Worm (Caenorhabditis elegans) whole organism, L3 larva: Measurements from ENCODE around the gene C04C11.25.

Source experiments
- R02D3.7 ChIP-seq: fragments of 150-350 bp; optimal IDR thresholded peaks from 2 replicates; lab custom pipeline; 2014; ENCODE audit warnings: missing biosample characterization, missing genetic modification characterization
- ZK546.5 ChIP-seq: sonication (generic microtip); optimal IDR thresholded peaks from 2 replicates; lab custom pipeline; 2017; ENCODE audit warnings: missing biosample characterization, missing genetic modification characterization
- aly-2 ChIP-seq: fragments of 150-350 bp; optimal IDR thresholded peaks from 2 replicates; lab custom pipeline; 2014; ENCODE audit warnings: missing biosample characterization, missing genetic modification characterization
- ama-1 ChIP-seq: fragments of 150-350 bp; optimal IDR thresholded peaks from 2 replicates; lab custom pipeline; 2018
- ceh-16 ChIP-seq: sonication (generic microtip); optimal IDR thresholded peaks from 2 replicates; lab custom pipeline; 2017; ENCODE audit warnings: missing biosample characterization, missing genetic modification characterization
- ceh-28 ChIP-seq: fragments of 150-350 bp; optimal IDR thresholded peaks from 2 replicates; lab custom pipeline; 2014; ENCODE audit warnings: missing biosample characterization, missing genetic modification reagents, missing genetic modification characterization
- ceh-82 ChIP-seq: fragments of 150-350 bp; optimal IDR thresholded peaks from 2 replicates; lab custom pipeline; 2014; ENCODE audit warnings: missing biosample characterization, missing genetic modification characterization
- ceh-9 ChIP-seq: sonication (generic microtip); optimal IDR thresholded peaks from 2 replicates; lab custom pipeline; 2018; ENCODE audit warnings: missing biosample characterization, missing genetic modification characterization
- egl-27 ChIP-seq: sonication (generic microtip); optimal IDR thresholded peaks from 4 replicates; lab custom pipeline; 2017; ENCODE audit warnings: missing biosample characterization, missing genetic modification reagents, missing genetic modification characterization
- egl-5 ChIP-seq: fragments of 150-350 bp; optimal IDR thresholded peaks from 2 replicates; lab custom pipeline; 2017; ENCODE audit warnings: missing biosample characterization, missing genetic modification reagents, missing genetic modification characterization, inconsistent platforms
- elt-1 ChIP-seq: fragments of 150-350 bp; optimal IDR thresholded peaks from 2 replicates; lab custom pipeline; 2014; ENCODE audit warnings: missing biosample characterization, missing genetic modification characterization
- elt-2 ChIP-seq: sonication (generic microtip); optimal IDR thresholded peaks from 2 replicates; lab custom pipeline; 2016; ENCODE audit warnings: missing genetic modification reagents, mild to moderate bottlenecking, missing genetic modification characterization, missing compliant biosample characterization
- elt-3 ChIP-seq, 3 experiments: fragments of 150-350 bp in 1 of 3; sonication (generic microtip) in 2 of 3; optimal IDR thresholded peaks; 2 replicates in 2 of 3; 4 replicates in 1 of 3; lab custom pipeline; 2014 to 2017; ENCODE audit warnings: missing biosample characterization in 3 of 3, missing genetic modification characterization in 3 of 3
- fkh-10 ChIP-seq: sonication (generic microtip); optimal IDR thresholded peaks from 2 replicates; lab custom pipeline; 2017; ENCODE audit warnings: missing biosample characterization, missing genetic modification reagents, missing genetic modification characterization
- fkh-2 ChIP-seq: fragments of 150-350 bp; optimal IDR thresholded peaks from 2 replicates; lab custom pipeline; 2014; ENCODE audit warnings: missing biosample characterization, missing genetic modification reagents, missing genetic modification characterization
- fos-1 ChIP-seq: fragments of 150-350 bp; optimal IDR thresholded peaks from 2 replicates; lab custom pipeline; 2014; ENCODE audit warnings: missing biosample characterization, missing genetic modification characterization
- hmg-11 ChIP-seq: sonication (generic microtip); optimal IDR thresholded peaks from 2 replicates; lab custom pipeline; 2016; ENCODE audit warnings: missing genetic modification characterization, missing compliant biosample characterization
- jun-1 ChIP-seq: fragments of 150-350 bp; optimal IDR thresholded peaks from 2 replicates; lab custom pipeline; 2014; ENCODE audit warnings: missing biosample characterization, missing genetic modification reagents, missing genetic modification characterization
- lin-15B ChIP-seq: fragments of 150-350 bp; optimal IDR thresholded peaks from 2 replicates; lab custom pipeline; 2014; ENCODE audit warnings: missing biosample characterization, missing genetic modification characterization
- lin-39 ChIP-seq: fragments of 150-350 bp; optimal IDR thresholded peaks from 2 replicates; lab custom pipeline; 2018; ENCODE audit warnings: missing biosample characterization, missing genetic modification reagents, missing genetic modification characterization
- lsy-12 ChIP-seq: sonication (generic microtip); optimal IDR thresholded peaks from 2 replicates; lab custom pipeline; 2016; ENCODE audit warnings: mild to moderate bottlenecking, missing genetic modification characterization, missing compliant biosample characterization
- mdl-1 ChIP-seq: fragments of 150-350 bp; optimal IDR thresholded peaks from 2 replicates; lab custom pipeline; 2014; ENCODE audit warnings: missing biosample characterization, missing genetic modification characterization
- mml-1 ChIP-seq: fragments of 150-350 bp; sonication (generic microtip); optimal IDR thresholded peaks from 3 replicates; lab custom pipeline; 2014; ENCODE audit warnings: missing biosample characterization, missing genetic modification characterization
- nfya-1 ChIP-seq: sonication (generic microtip); optimal IDR thresholded peaks from 2 replicates; lab custom pipeline; 2017; ENCODE audit warnings: missing genetic modification characterization, mild to moderate bottlenecking, missing compliant biosample characterization, antibody characterized with exemption, moderate library complexity; ENCODE audit not compliant: insufficient read depth
- nhr-11 ChIP-seq: fragments of 150-350 bp; optimal IDR thresholded peaks from 2 replicates; lab custom pipeline; 2014; ENCODE audit warnings: missing biosample characterization, missing genetic modification characterization
- nhr-12 ChIP-seq: fragments of 150-350 bp; optimal IDR thresholded peaks from 2 replicates; lab custom pipeline; 2014; ENCODE audit warnings: missing biosample characterization, missing genetic modification characterization
- nhr-23 ChIP-seq: fragments of 150-350 bp; optimal IDR thresholded peaks from 2 replicates; lab custom pipeline; 2014; ENCODE audit warnings: missing biosample characterization, missing genetic modification reagents, missing genetic modification characterization
- nhr-237 ChIP-seq: fragments of 150-350 bp; optimal IDR thresholded peaks from 2 replicates; lab custom pipeline; 2014; ENCODE audit warnings: missing biosample characterization, missing genetic modification characterization
- nhr-25 ChIP-seq: sonication (generic microtip); optimal IDR thresholded peaks from 2 replicates; lab custom pipeline; 2017; ENCODE audit warnings: missing biosample characterization, missing genetic modification characterization
- nhr-28 ChIP-seq: fragments of 150-350 bp; optimal IDR thresholded peaks from 2 replicates; lab custom pipeline; 2014; ENCODE audit warnings: missing biosample characterization, missing genetic modification characterization
- nhr-43 ChIP-seq: sonication (generic microtip); optimal IDR thresholded peaks from 2 replicates; lab custom pipeline; 2016; ENCODE audit warnings: mild to moderate bottlenecking, missing genetic modification characterization, missing compliant biosample characterization; ENCODE audit not compliant: poor library complexity, severe bottlenecking
- nhr-67 ChIP-seq: fragments of 150-350 bp; optimal IDR thresholded peaks from 2 replicates; lab custom pipeline; 2014; ENCODE audit warnings: missing biosample characterization, missing genetic modification characterization
- nhr-76 ChIP-seq: fragments of 150-350 bp; sonication (generic microtip); optimal IDR thresholded peaks from 5 replicates; lab custom pipeline; 2014; ENCODE audit warnings: missing biosample characterization, missing genetic modification characterization
- nhr-77 ChIP-seq: fragments of 150-350 bp; optimal IDR thresholded peaks from 2 replicates; lab custom pipeline; 2014; ENCODE audit warnings: missing biosample characterization, missing genetic modification characterization
- pha-4 ChIP-seq: fragments of 150-350 bp; optimal IDR thresholded peaks from 2 replicates; lab custom pipeline; 2014; ENCODE audit warnings: missing biosample characterization, missing genetic modification reagents, missing genetic modification characterization
- pqm-1 ChIP-seq: fragments of 150-350 bp; optimal IDR thresholded peaks from 2 replicates; lab custom pipeline; 2017; ENCODE audit warnings: missing biosample characterization, missing genetic modification characterization, inconsistent platforms
- skn-1 ChIP-seq: fragments of 150-350 bp; optimal IDR thresholded peaks from 2 replicates; lab custom pipeline; 2014; ENCODE audit warnings: missing biosample characterization, missing genetic modification characterization
- snpc-4 ChIP-seq: fragments of 150-350 bp; optimal IDR thresholded peaks from 2 replicates; lab custom pipeline; 2014; ENCODE audit warnings: missing biosample characterization, missing genetic modification characterization
- unc-39 ChIP-seq: sonication (generic microtip); optimal IDR thresholded peaks from 4 replicates; lab custom pipeline; 2017; ENCODE audit warnings: missing biosample characterization, missing genetic modification characterization
- unc-62 ChIP-seq: fragments of 150-350 bp; sonication (generic microtip); optimal IDR thresholded peaks from 4 replicates; lab custom pipeline; 2014; ENCODE audit warnings: missing biosample characterization, missing genetic modification reagents, missing genetic modification characterization
- zag-1 ChIP-seq: fragments of 150-350 bp; optimal IDR thresholded peaks from 2 replicates; lab custom pipeline; 2014; ENCODE audit warnings: missing biosample characterization, missing genetic modification characterization
- ztf-11 ChIP-seq: fragments of 150-350 bp; optimal IDR thresholded peaks from 2 replicates; lab custom pipeline; 2014; ENCODE audit warnings: missing biosample characterization, missing genetic modification characterization

The C04C11.25 gene

ce11 chrX:13995803-13996388 is 19.4 kb downstream of the C04C11.25 start, which contains the start of the genes C31E10.5 and C31E10.6:
Gene C31E10.5 (minus strand): TSS chrX:13995834.
Gene C31E10.6 (plus strand): TSS chrX:13996338.
- TF ChIP-seq lin-15B (tag; lab: Kevin White, UChicago) (peak; percentile 24), ceh-28 (tag; lab: Kevin White, UChicago) (no peak), ztf-11 (tag; lab: Kevin White, UChicago) (no peak), zag-1 (tag; lab: Kevin White, UChicago) (no peak), jun-1 (no peak), elt-3 (tag; optimal IDR thresholded peaks at IDR 0.05; lab: Kevin White, UChicago) (no peak), nhr-11 (no peak), nhr-237 (no peak), hmg-11 (peak; percentile 79), nhr-12 (tag; lab: Kevin White, UChicago) (no peak), nfya-1 (no peak), nhr-43 (no peak), ceh-16 (tag; lab: Kevin White, UChicago) (no peak), unc-39 (tag; lab: Kevin White, UChicago) (no peak), ceh-82 (tag; lab: Kevin White, UChicago) (no peak), nhr-77 (tag; lab: Kevin White, UChicago) (no peak), lin-39 (peak; percentile 22), ceh-9 (tag; lab: Kevin White, UChicago) (no peak), snpc-4 (tag; lab: Kevin White, UChicago) (peak; percentile 10), lsy-12 (tag; lab: Kevin White, UChicago) (no peak), nhr-28 (tag; lab: Kevin White, UChicago) (no peak), egl-27 (tag; lab: Kevin White, UChicago) (no peak), fos-1 (tag; lab: Kevin White, UChicago) (no peak), unc-62 (GFP tag; lab: Kevin White, UChicago) (no peak), pqm-1 (no peak), mdl-1 (no peak), nhr-23 (tag; lab: Kevin White, UChicago) (peak; percentile 9), fkh-2 (tag; lab: Kevin White, UChicago) (no peak), pha-4 (tag; lab: Kevin White, UChicago) (peak; percentile 66), aly-2 (tag; lab: Kevin White, UChicago) (no peak), ZK546.5 (no peak), fkh-10 (GFP tag; lab: Kevin White, UChicago) (no peak), skn-1 (tag; lab: Kevin White, UChicago) (no peak), ama-1 (lab: Kevin White, UChicago) (no peak), nhr-76 (no peak), nhr-25 (tag; lab: Kevin White, UChicago) (peak; percentile 31), nhr-67 (tag; lab: Kevin White, UChicago) (no peak), mml-1 (tag; lab: Kevin White, UChicago) (no peak), elt-2 (tag; lab: Kevin White, UChicago) (peak; percentile 11), R02D3.7 (tag; lab: Kevin White, UChicago) (no peak)

DNA sequence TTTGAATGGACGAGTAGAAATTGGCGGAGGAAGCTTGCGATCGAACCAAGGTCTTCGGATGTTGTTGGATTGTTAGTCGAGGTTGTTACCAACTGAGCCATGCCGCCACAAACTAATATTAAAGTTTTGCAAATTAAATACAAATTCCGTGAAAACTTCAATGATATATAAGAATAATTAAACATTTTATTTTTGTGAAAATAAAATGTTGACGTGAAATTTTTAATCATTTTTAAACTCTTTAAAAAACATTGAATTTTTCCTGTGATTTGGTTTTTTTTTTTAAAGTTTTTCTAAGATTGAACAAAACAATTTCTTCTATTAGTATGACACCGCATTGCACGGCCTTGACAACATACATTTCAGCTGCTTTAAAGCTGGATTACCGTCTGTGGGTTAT is 24.6 kb downstream of the C04C11.25 start, which contains the start of gene C31E10.11:
Gene C31E10.11 (minus strand): TSS at position 101 of the 400 bp plus-strand sequence.
- TF ChIP-seq mml-1 (tag; lab: Kevin White, UChicago) (no peak), nhr-77 (tag; lab: Kevin White, UChicago) (no peak), R02D3.7 (tag; lab: Kevin White, UChicago) (no peak), nhr-11 (no peak), jun-1 (no peak), elt-1 (tag; lab: Kevin White, UChicago) (no peak), nfya-1 (no peak), ceh-82 (tag; lab: Kevin White, UChicago) (no peak), lin-39 (no peak), nhr-25 (tag; lab: Kevin White, UChicago) (no peak), egl-5 (tag; lab: Kevin White, UChicago) (no peak), unc-62 (GFP tag; lab: Kevin White, UChicago) (no peak), nhr-12 (tag; lab: Kevin White, UChicago) (no peak), ama-1 (lab: Kevin White, UChicago) (no peak)
